Worm (Caenorhabditis elegans) whole organism, early embryonic: ENCODE results near the gene glb-17.

Source experiments
- B0310.2 ChIP-seq: sonication (generic microtip); optimal IDR thresholded peaks from 2 replicates; lab custom pipeline; 2016; ENCODE audit warnings: mild to moderate bottlenecking, missing genetic modification characterization, missing compliant biosample characterization
- F13C5.2 ChIP-seq: sonication (generic microtip); optimal IDR thresholded peaks from 2 replicates; lab custom pipeline; 2017; ENCODE audit warnings: mild to moderate bottlenecking, missing genetic modification characterization, inconsistent platforms, missing compliant biosample characterization
- aly-1 ChIP-seq: sonication (generic microtip); optimal IDR thresholded peaks from 2 replicates; lab custom pipeline; 2016; ENCODE audit warnings: missing genetic modification characterization, missing compliant biosample characterization
- ama-1 ChIP-seq: fragments of 150-350 bp; optimal IDR thresholded peaks from 2 replicates; lab custom pipeline; 2014
- ceh-13 ChIP-seq: fragments of 200-800 bp; sonication (Bioruptor generic); optimal IDR thresholded peaks from 2 replicates; lab custom pipeline; 2018; ENCODE audit warnings: mild to moderate bottlenecking, missing genetic modification characterization, missing compliant biosample characterization
- ceh-36 ChIP-seq: sonication (generic microtip); optimal IDR thresholded peaks from 2 replicates; lab custom pipeline; 2016; ENCODE audit warnings: missing genetic modification characterization, inconsistent platforms, missing compliant biosample characterization
- ets-7 ChIP-seq: sonication (generic microtip); optimal IDR thresholded peaks from 2 replicates; lab custom pipeline; 2016; ENCODE audit warnings: missing genotype, missing genetic modification characterization, missing compliant biosample characterization
- flt-1 ChIP-seq: fragments of 200-800 bp; sonication (Bioruptor generic); IDR thresholded peaks from 2 replicates; pipeline ENCODE4 v1.3.6; 2022; ENCODE audit warnings: missing genetic modification characterization, missing compliant biosample characterization
- hmg-4 ChIP-seq: fragments of 200-800 bp; sonication (Bioruptor generic); optimal IDR thresholded peaks from 2 replicates; lab custom pipeline; 2018; ENCODE audit warnings: mild to moderate bottlenecking, missing genetic modification characterization, missing compliant biosample characterization
- hnd-1 ChIP-seq: sonication (generic microtip); optimal IDR thresholded peaks from 2 replicates; lab custom pipeline; 2016; ENCODE audit warnings: missing genetic modification characterization, missing compliant biosample characterization
- scrt-1 ChIP-seq: fragments of 200-800 bp; sonication (Bioruptor generic); IDR thresholded peaks from 2 replicates; pipeline ENCODE4 v1.3.6; 2022; ENCODE audit warnings: missing genetic modification characterization, missing compliant biosample characterization
- tbx-11 ChIP-seq: fragments of 200-800 bp; sonication (Bioruptor generic); IDR thresholded peaks from 2 replicates; pipeline ENCODE4 v1.3.6; 2022; ENCODE audit warnings: missing genetic modification characterization, missing compliant biosample characterization
- tra-4 ChIP-seq: sonication (generic microtip); optimal IDR thresholded peaks from 2 replicates; lab custom pipeline; 2017; ENCODE audit warnings: missing genetic modification characterization, missing compliant biosample characterization

DNA sequence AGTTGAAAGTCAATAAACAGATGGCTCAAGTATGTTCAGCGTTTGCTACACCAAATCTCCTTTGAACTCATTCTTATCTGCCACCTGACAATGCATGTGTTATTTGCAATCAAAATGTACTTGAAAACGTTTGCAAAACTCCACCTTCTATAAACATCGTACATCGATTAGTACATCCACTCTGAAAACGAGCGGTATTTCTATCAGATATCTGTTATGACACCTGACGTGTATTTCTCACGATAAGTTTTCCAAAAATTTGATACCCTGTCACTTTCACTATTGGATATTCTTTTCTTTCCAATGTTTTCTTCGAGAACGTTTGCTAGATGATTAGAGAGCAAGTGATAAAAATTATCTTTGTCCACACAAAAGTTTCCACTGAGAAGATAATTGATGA is 32.4 kb downstream of the glb-17 start:
- TF ChIP-seq ama-1 (lab: Kevin White, UChicago) (no peak), scrt-1 (GFP tag; lab: Robert Waterston, UW) (no peak), flt-1 (no peak), tbx-11 (GFP tag; lab: Robert Waterston, UW) (no peak), ceh-13 (GFP tag; lab: Kevin White, UChicago) (no peak), F13C5.2 (tag; lab: Kevin White, UChicago) (no peak), hmg-4 (GFP tag; lab: Kevin White, UChicago) (no peak), aly-1 (no peak), tra-4 (tag; lab: Kevin White, UChicago) (no peak), ceh-36 (tag; lab: Kevin White, UChicago) (no peak), hnd-1 (tag; lab: Kevin White, UChicago) (no peak), B0310.2 (tag; lab: Kevin White, UChicago) (no peak), ets-7 (no peak)
